Worm (Caenorhabditis elegans) whole organism, young adult: ENCODE data around the gene clec-234.

Experiments
- C17E4.6 ChIP-seq: fragments of 200-800 bp; sonication (Bioruptor generic); IDR thresholded peaks from 2 replicates; pipeline ENCODE4 v1.3.6; 2022; ENCODE audit warnings: missing genetic modification reagents, missing genetic modification characterization, missing compliant biosample characterization
- F23B12.7 ChIP-seq: sonication (generic microtip); optimal IDR thresholded peaks from 2 replicates; lab custom pipeline; 2017; ENCODE audit warnings: missing genetic modification characterization, mild to moderate bottlenecking, missing compliant biosample characterization, antibody characterized with exemption, moderate library complexity; ENCODE audit not compliant: insufficient read depth
- F49E8.2 ChIP-seq: sonication (generic microtip); optimal IDR thresholded peaks from 3 replicates; lab custom pipeline; 2017; ENCODE audit warnings: missing genetic modification characterization, mild to moderate bottlenecking, missing compliant biosample characterization, antibody characterized with exemption, moderate library complexity; ENCODE audit not compliant: insufficient read depth
- ama-1 ChIP-seq, 3 experiments: fragments of 150-350 bp in 1 of 3; sonication (generic microtip) in 2 of 3; optimal IDR thresholded peaks; 2 replicates each; lab custom pipeline; 2014 to 2018; ENCODE audit warnings: missing biosample characterization in 2 of 3, missing genetic modification characterization in 2 of 3, missing genetic modification reagents in 2 of 3
- atf-7 ChIP-seq: sonication (generic microtip); optimal IDR thresholded peaks from 2 replicates; lab custom pipeline; 2017; ENCODE audit warnings: mild to moderate bottlenecking, missing genetic modification characterization, missing compliant biosample characterization
- attf-3 ChIP-seq: fragments of 200-800 bp; sonication (Bioruptor generic); conservative IDR thresholded peaks from 2 replicates; pipeline ENCODE4 v1.3.6; 2022; ENCODE audit warnings: missing genetic modification reagents, missing genetic modification characterization, missing compliant biosample characterization
- bed-2 ChIP-seq: fragments of 200-800 bp; sonication (Bioruptor generic); IDR thresholded peaks from 2 replicates; pipeline ENCODE4 v1.3.6; 2022; ENCODE audit warnings: missing genetic modification reagents, missing genetic modification characterization, missing compliant biosample characterization
- egrh-3 ChIP-seq: fragments of 200-800 bp; sonication (Bioruptor generic); IDR thresholded peaks from 2 replicates; pipeline ENCODE4 v1.3.6; 2022; ENCODE audit warnings: missing genetic modification reagents, missing genetic modification characterization, missing compliant biosample characterization
- lin-35 ChIP-seq, 3 experiments: fragments of 150-350 bp in 2 of 3; sonication (generic microtip) in 1 of 3; optimal IDR thresholded peaks; 2 replicates each; lab custom pipeline; 2014 to 2018; ENCODE audit warnings: missing biosample characterization in 3 of 3, missing genetic modification characterization in 3 of 3, missing genetic modification reagents in 3 of 3
- repo-1 ChIP-seq: sonication (generic microtip); optimal IDR thresholded peaks from 2 replicates; lab custom pipeline; 2017; ENCODE audit warnings: mild to moderate bottlenecking, missing genetic modification characterization, missing compliant biosample characterization
- snpc-4 ChIP-seq, 5 experiments: fragments of 150-350 bp in 1 of 5; sonication (generic microtip) in 4 of 5; optimal IDR thresholded peaks; 2 replicates each; lab custom pipeline; 2014 to 2018; ENCODE audit warnings: missing genetic modification characterization in 5 of 5, missing biosample characterization in 3 of 5, antibody characterized with exemption in 2 of 5, mild to moderate bottlenecking in 2 of 5, missing compliant biosample characterization in 2 of 5, missing genotype in 2 of 5, moderate library complexity in 2 of 5, missing genetic modification reagents in 1 of 5
- unc-62 ChIP-seq: fragments of 150-350 bp; optimal IDR thresholded peaks from 2 replicates; lab custom pipeline; 2014; ENCODE audit warnings: missing biosample characterization, missing genetic modification reagents, missing genetic modification characterization
- zfh-2 ChIP-seq: fragments of 200-800 bp; sonication (Bioruptor generic); conservative IDR thresholded peaks from 2 replicates; pipeline ENCODE4 v1.3.6; 2022; ENCODE audit warnings: missing genetic modification reagents, missing genetic modification characterization, missing compliant biosample characterization

- TF ChIP-seq snpc-4 (GFP tag; optimal IDR thresholded peaks at IDR 0.05; lab: Kevin White, UChicago) (no peak), snpc-4 (tag; optimal IDR thresholded peaks at IDR 0.05; lab: Kevin White, UChicago) (no peak), C17E4.6 (GFP tag; lab: Robert Waterston, UW) (no peak), zfh-2 (no peak), repo-1 (tag; lab: Kevin White, UChicago) (no peak), ama-1 (optimal IDR thresholded peaks at IDR 0.05; lab: Kevin White, UChicago) (no peak), ama-1 (GFP tag; optimal IDR thresholded peaks at IDR 0.05; lab: Kevin White, UChicago) (no peak), bed-2 (no peak), egrh-3 (GFP tag; lab: Robert Waterston, UW) (no peak), attf-3 (GFP tag; lab: Robert Waterston, UW) (no peak), atf-7 (tag; lab: Kevin White, UChicago) (no peak), F23B12.7 (tag; lab: Kevin White, UChicago) (no peak), unc-62 (GFP tag; lab: Kevin White, UChicago) (no peak), lin-35 (GFP tag; optimal IDR thresholded peaks at IDR 0.05; lab: Kevin White, UChicago) (no peak), F49E8.2 (tag; lab: Kevin White, UChicago) (no peak)
Measured at ce11 chrV:16483044-16483443, 49.7 kb upstream of the clec-234 start, which contains the start of gene F57E7.2.
